Fruit fly (Drosophila melanogaster) whole organism: ENCODE data around the gene CG6142.

Source experiments
- CG8478 ChIP-seq: fragments of >200 bp; optimal IDR thresholded peaks from 2 replicates; lab custom pipeline; 2018; ENCODE audit warnings: inconsistent platforms
- Dll ChIP-seq: fragments of >200 bp; optimal IDR thresholded peaks from 2 replicates; lab custom pipeline; 2017
- pan ChIP-seq: fragments of >200 bp; optimal IDR thresholded peaks from 2 replicates; lab custom pipeline; 2017
- psq ChIP-seq: fragments of >200 bp; optimal IDR thresholded peaks from 2 replicates; lab custom pipeline; 2017
- usp ChIP-seq: fragments of >200 bp; optimal IDR thresholded peaks from 2 replicates; lab custom pipeline; 2017; ENCODE audit warnings: missing biosample characterization, missing genetic modification characterization, mixed read lengths

DNA sequence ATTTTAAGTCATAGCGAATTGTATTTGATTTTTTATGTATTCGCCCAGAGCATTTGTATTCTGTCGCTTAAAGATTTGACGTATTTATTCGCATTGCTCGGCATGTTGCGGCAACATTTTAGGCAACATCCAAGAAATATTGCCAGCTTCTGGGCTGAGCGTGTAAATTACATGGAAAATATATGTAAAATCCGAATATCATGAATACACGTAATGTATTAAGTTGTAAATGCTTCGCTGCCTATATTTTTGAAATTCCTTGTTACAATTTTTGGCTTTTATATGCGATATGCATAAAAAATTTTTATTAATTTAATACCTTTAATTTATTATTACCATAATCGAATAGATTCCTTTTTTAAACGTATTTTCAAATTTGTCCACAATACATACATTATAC lies 3.3 kb upstream of the CG6142 start:
- TF ChIP-seq usp = no peak
- no peak for TF ChIP-seq psq (lab: Kevin White, UChicago)
- no peak for TF ChIP-seq Dll (lab: Kevin White, UChicago)
- TF ChIP-seq pan = no peak
- no peak for TF ChIP-seq CG8478 (lab: Kevin White, UChicago)
